4 fruit fly cellular contexts compared by ENCODE assay signal in genomic region chr2L:9598390-9598789, dm6.
TF ChIP-seq lines count a peak whose summit lies in the region.

No protein-coding gene starts in this region.

- no peak for TF ChIP-seq CTCF in whole organism, embryonic (GFP tag; optimal IDR thresholded peaks at IDR 0.05; lab: Kevin White, UChicago)

TF ChIP-seq in whole organism, embryonic, 481 proteins besides CTCF, POLR2A, EP300 and RAD21 (continues in another document):
- TF ChIP-seq knrl (GFP tag; IDR thresholded peaks at IDR 0.05; lab: Robert Waterston, UW; ENCODE audit: partially characterized antibody) (no peak), nom (GFP tag; optimal IDR thresholded peaks at IDR 0.05; lab: Kevin White, UChicago) (no peak), Ssrp (tag; optimal IDR thresholded peaks at IDR 0.05; lab: Kevin White, UChicago) (peak; percentile 71), stwl (tag; optimal IDR thresholded peaks at IDR 0.05; lab: Kevin White, UChicago) (no peak), pzg (GFP tag; optimal IDR thresholded peaks at IDR 0.05; lab: Kevin White, UChicago) (no peak), sc (optimal IDR thresholded peaks at IDR 0.05; lab: Kevin White, UChicago) (no peak), sc (GFP tag; optimal IDR thresholded peaks at IDR 0.05; lab: Kevin White, UChicago) (peak; percentile 53), eve (GFP tag; optimal IDR thresholded peaks at IDR 0.05; lab: Kevin White, UChicago) (peak in 1 of 2 experiments; percentile 57), Dip2 (GFP tag; IDR thresholded peaks at IDR 0.05; lab: Robert Waterston, UW) (no peak), onecut (GFP tag; IDR thresholded peaks at IDR 0.05; lab: Robert Waterston, UW) (peak; percentile 74), mam (GFP tag; optimal IDR thresholded peaks at IDR 0.05; lab: Kevin White, UChicago) (no peak), CG9727 (GFP tag; optimal IDR thresholded peaks at IDR 0.05; lab: Kevin White, UChicago) (peak; percentile 87), nerfin-2 (GFP tag; IDR thresholded peaks at IDR 0.05; lab: Robert Waterston, UW; ENCODE audit: partially characterized antibody) (no peak), CG8478 (optimal IDR thresholded peaks at IDR 0.05; lab: Kevin White, UChicago) (no peak), zen (tag; optimal IDR thresholded peaks at IDR 0.05; lab: Kevin White, UChicago) (peak; percentile 83), Hr3 (GFP tag; optimal IDR thresholded peaks at IDR 0.05; lab: Kevin White, UChicago) (peak; percentile 55), CG14710 (tag; optimal IDR thresholded peaks at IDR 0.05; lab: Kevin White, UChicago) (peak; percentile 78), en (GFP tag; optimal IDR thresholded peaks at IDR 0.05; lab: Kevin White, UChicago) (no peak), CG10959 (GFP tag; IDR thresholded peaks at IDR 0.05; lab: Robert Waterston, UW) (peak; percentile 86), br (optimal IDR thresholded peaks at IDR 0.05; lab: Kevin White, UChicago) (no peak), sd (tag; optimal IDR thresholded peaks at IDR 0.05; lab: Kevin White, UChicago) (no peak), fru (optimal IDR thresholded peaks at IDR 0.05; lab: Kevin White, UChicago) (no peak), CG12071 (GFP tag; optimal IDR thresholded peaks at IDR 0.05; lab: Kevin White, UChicago) (no peak)

TF ChIP-seq in whole organism, prepupa, 60 proteins besides CTCF, POLR2A, EP300 and RAD21 (continues in another document):
- TF ChIP-seq achi (GFP tag; optimal IDR thresholded peaks at IDR 0.05; lab: Kevin White, UChicago) (peak; percentile 21), CG3032 (tag; optimal IDR thresholded peaks at IDR 0.05; lab: Kevin White, UChicago) (no peak), Ets96B (tag; optimal IDR thresholded peaks at IDR 0.05; lab: Kevin White, UChicago) (no peak), CG6808 (GFP tag; optimal IDR thresholded peaks at IDR 0.05; lab: Kevin White, UChicago) (no peak), OdsH (GFP tag; optimal IDR thresholded peaks at IDR 0.05; lab: Kevin White, UChicago) (peak; percentile 12), CG6854 (GFP tag; optimal IDR thresholded peaks at IDR 0.05; lab: Kevin White, UChicago) (no peak), CG32006 (GFP tag; optimal IDR thresholded peaks at IDR 0.05; lab: Kevin White, UChicago) (peak; percentile 54), Eip75B (GFP tag; optimal IDR thresholded peaks at IDR 0.05; lab: Kevin White, UChicago) (no peak), CG11902 (GFP tag; optimal IDR thresholded peaks at IDR 0.05; lab: Kevin White, UChicago) (no peak), spab (GFP tag; optimal IDR thresholded peaks at IDR 0.05; lab: Kevin White, UChicago) (no peak), topi (GFP tag; optimal IDR thresholded peaks at IDR 0.05; lab: Kevin White, UChicago) (no peak), CG3919 (GFP tag; optimal IDR thresholded peaks at IDR 0.05; lab: Kevin White, UChicago) (peak; percentile 26), ss (GFP tag; optimal IDR thresholded peaks at IDR 0.05; lab: Kevin White, UChicago) (peak; percentile 65 to 86), CG8119 (GFP tag; IDR thresholded peaks at IDR 0.05; lab: Robert Waterston, UW) (peak; percentile 55; the same call in 2 of the 3 replicates), fkh (GFP tag; optimal IDR thresholded peaks at IDR 0.05; lab: Kevin White, UChicago) (no peak), CG10669 (GFP tag; optimal IDR thresholded peaks at IDR 0.05; lab: Kevin White, UChicago) (peak; percentile 22), CG6276 (GFP tag; optimal IDR thresholded peaks at IDR 0.05; lab: Kevin White, UChicago) (no peak), CG10631 (GFP tag; optimal IDR thresholded peaks at IDR 0.05; lab: Kevin White, UChicago) (peak; percentile 28), Hr4 (GFP tag; optimal IDR thresholded peaks at IDR 0.05; lab: Kevin White, UChicago) (peak; percentile 4), lz (GFP tag; optimal IDR thresholded peaks at IDR 0.05; lab: Kevin White, UChicago) (no peak), CG6792 (GFP tag; optimal IDR thresholded peaks at IDR 0.05; lab: Kevin White, UChicago) (peak; percentile 22), CG8319 (GFP tag; optimal IDR thresholded peaks at IDR 0.05; lab: Kevin White, UChicago) (no peak), pdm3 (GFP tag; optimal IDR thresholded peaks at IDR 0.05; lab: Kevin White, UChicago) (peak; percentile 12), dac (GFP tag; optimal IDR thresholded peaks at IDR 0.05; lab: Kevin White, UChicago) (no peak)

TF ChIP-seq in whole organism, pupa, 21 proteins besides CTCF, POLR2A, EP300 and RAD21:
- no peak for TF ChIP-seq D1 (tag; optimal IDR thresholded peaks at IDR 0.05; lab: Kevin White, UChicago)
- no peak for TF ChIP-seq EcR (GFP tag; optimal IDR thresholded peaks at IDR 0.05; lab: Kevin White, UChicago)
- no peak for TF ChIP-seq CG10348 (GFP tag; IDR thresholded peaks at IDR 0.05; lab: Robert Waterston, UW)
- peak; percentile 44; the same call in 1 of the 2 replicates for TF ChIP-seq Ets98B (GFP tag; IDR thresholded peaks at IDR 0.05; lab: Robert Waterston, UW)
- TF ChIP-seq CG34367 (tag; optimal IDR thresholded peaks at IDR 0.05; lab: Kevin White, UChicago): no peak
- TF ChIP-seq Snoo (tag; optimal IDR thresholded peaks at IDR 0.05; lab: Kevin White, UChicago): no peak
- TF ChIP-seq Pif1A (GFP tag; optimal IDR thresholded peaks at IDR 0.05; lab: Kevin White, UChicago): peak; percentile 6
- peak; percentile 20 for TF ChIP-seq CG15710 (tag; optimal IDR thresholded peaks at IDR 0.05; lab: Kevin White, UChicago)
- peak; percentile 68 for TF ChIP-seq fd96Ca (GFP tag; IDR thresholded peaks at IDR 0.05; lab: Robert Waterston, UW)
- TF ChIP-seq CG9948 (tag; optimal IDR thresholded peaks at IDR 0.05; lab: Kevin White, UChicago): no peak
- peak; percentile 24 for TF ChIP-seq CG17806 (tag; optimal IDR thresholded peaks at IDR 0.05; lab: Kevin White, UChicago)
- peak; percentile 36 for TF ChIP-seq CG14655 (GFP tag; optimal IDR thresholded peaks at IDR 0.05; lab: Kevin White, UChicago)
- TF ChIP-seq CG13204 (GFP tag; optimal IDR thresholded peaks at IDR 0.05; lab: Kevin White, UChicago): no peak
- no peak for TF ChIP-seq gl (tag; optimal IDR thresholded peaks at IDR 0.05; lab: Kevin White, UChicago)
- peak; percentile 55; the same call in 1 of the 2 replicates for TF ChIP-seq rn (GFP tag; IDR thresholded peaks at IDR 0.05; lab: Robert Waterston, UW)
- no peak for TF ChIP-seq CG8301 (tag; optimal IDR thresholded peaks at IDR 0.05; lab: Kevin White, UChicago)
- TF ChIP-seq CG12605 (GFP tag; IDR thresholded peaks at IDR 0.05; lab: Robert Waterston, UW): 0 out of 2 replicates have a peak, but pooled peaks have one; percentile 34
- peak; percentile 15 for TF ChIP-seq CG8159 (tag; optimal IDR thresholded peaks at IDR 0.05; lab: Kevin White, UChicago)
- no peak for TF ChIP-seq CG4496 (GFP tag; IDR thresholded peaks at IDR 0.05; lab: Robert Waterston, UW)
- no peak for TF ChIP-seq CG32121 (GFP tag; IDR thresholded peaks at IDR 0.05; lab: Robert Waterston, UW)
- peak; percentile 20 for TF ChIP-seq Pif1B (GFP tag; optimal IDR thresholded peaks at IDR 0.05; lab: Kevin White, UChicago)

TF ChIP-seq in whole organism, wandering third instar larva, 38 proteins besides CTCF, POLR2A, EP300 and RAD21:
- peak; percentile 24 for TF ChIP-seq sv (GFP tag; optimal IDR thresholded peaks at IDR 0.05; lab: Kevin White, UChicago)
- TF ChIP-seq rgr (GFP tag; optimal IDR thresholded peaks at IDR 0.05; lab: Kevin White, UChicago): no peak
- peak; percentile 6 for TF ChIP-seq h (GFP tag; optimal IDR thresholded peaks at IDR 0.05; lab: Kevin White, UChicago)
- no peak for TF ChIP-seq dl (GFP tag; optimal IDR thresholded peaks at IDR 0.05; lab: Kevin White, UChicago; ENCODE audit: insufficient read depth in 1 of 2, partially characterized antibody in 2 of 2)
- TF ChIP-seq foxo (GFP tag; optimal IDR thresholded peaks at IDR 0.05; lab: Kevin White, UChicago): peak in 1 of 2 experiments; percentile 19
- TF ChIP-seq Dif (GFP tag; optimal IDR thresholded peaks at IDR 0.05; lab: Kevin White, UChicago; ENCODE audit: partially characterized antibody): no peak

Comparison
In these comparisons a context has a peak if more than half of its experiments do, and no peak if none do; other contexts are left out.
1. Of the 7 proteins assayed by ChIP-seq in both whole organism, embryonic and whole organism, prepupa: peak only in whole organism, embryonic: Blimp-1 and Sox102F; only in whole organism, prepupa: none; in both: Gug; in neither: 4.